Fruit fly (Drosophila melanogaster) whole organism, adult: ENCODE measurements around the gene CG13784.
A peak's percentile ranks its signal among the peaks of the same experiment; 100 is the strongest.

ENCODE experiments used
- CG11617 ChIP-seq: fragments of 200-800 bp; sonication (Bioruptor generic); optimal IDR thresholded peaks from 2 replicates; lab custom pipeline; 2017; ENCODE audit warnings: mild to moderate bottlenecking, missing biosample characterization, missing genetic modification reagents, missing genetic modification characterization
- CG12768 ChIP-seq: fragments of 200-800 bp; sonication (Bioruptor generic); optimal IDR thresholded peaks from 2 replicates; lab custom pipeline; 2017; ENCODE audit warnings: missing biosample characterization, missing genetic modification characterization, mild to moderate bottlenecking, moderate library complexity, missing genetic modification reagents
- CG14711 ChIP-seq: fragments of 200-800 bp; sonication (Bioruptor generic); optimal IDR thresholded peaks from 2 replicates; lab custom pipeline; 2018; ENCODE audit warnings: missing biosample characterization, mild to moderate bottlenecking, missing genetic modification characterization, moderate library complexity
- CG1620 ChIP-seq: fragments of 200-800 bp; sonication (Bioruptor generic); optimal IDR thresholded peaks from 2 replicates; lab custom pipeline; 2016; ENCODE audit warnings: missing biosample characterization, missing genetic modification characterization
- CG5204 ChIP-seq: fragments of 200-800 bp; sonication (Bioruptor generic); optimal IDR thresholded peaks from 2 replicates; lab custom pipeline; 2016; ENCODE audit warnings: missing biosample characterization, missing genetic modification characterization
- CG7045 ChIP-seq: fragments of 200-800 bp; sonication (Bioruptor generic); optimal IDR thresholded peaks from 2 replicates; lab custom pipeline; 2017; ENCODE audit warnings: missing biosample characterization, mild to moderate bottlenecking, missing genetic modification characterization
- CG7101 ChIP-seq: fragments of 200-800 bp; sonication (Bioruptor generic); optimal IDR thresholded peaks from 2 replicates; lab custom pipeline; 2018; ENCODE audit warnings: missing biosample characterization, mild to moderate bottlenecking, missing genetic modification characterization, moderate library complexity
- Crg-1 ChIP-seq: fragments of 200-800 bp; sonication (Bioruptor generic); optimal IDR thresholded peaks from 2 replicates; lab custom pipeline; 2016; ENCODE audit warnings: missing biosample characterization, missing genetic modification characterization
- Hr96 ChIP-seq: fragments of 200-800 bp; sonication (Bioruptor generic); optimal IDR thresholded peaks from 2 replicates; lab custom pipeline; 2016; ENCODE audit warnings: missing biosample characterization, missing genetic modification characterization
- cic ChIP-seq: fragments of 200-800 bp; sonication (Bioruptor generic); optimal IDR thresholded peaks from 2 replicates; lab custom pipeline; 2017; ENCODE audit warnings: missing biosample characterization, mild to moderate bottlenecking, missing genetic modification characterization, moderate library complexity
- kay ChIP-seq: fragments of 200-800 bp; sonication (Bioruptor generic); peaks from one replicate; lab custom pipeline; 2016; ENCODE audit warnings: missing biosample characterization, missing genetic modification characterization, borderline replicate concordance
- tj ChIP-seq: fragments of 200-800 bp; sonication (Bioruptor generic); optimal IDR thresholded peaks from 3 replicates; lab custom pipeline; 2017; ENCODE audit warnings: missing biosample characterization, mild to moderate bottlenecking, missing genetic modification characterization, moderate library complexity

DNA sequence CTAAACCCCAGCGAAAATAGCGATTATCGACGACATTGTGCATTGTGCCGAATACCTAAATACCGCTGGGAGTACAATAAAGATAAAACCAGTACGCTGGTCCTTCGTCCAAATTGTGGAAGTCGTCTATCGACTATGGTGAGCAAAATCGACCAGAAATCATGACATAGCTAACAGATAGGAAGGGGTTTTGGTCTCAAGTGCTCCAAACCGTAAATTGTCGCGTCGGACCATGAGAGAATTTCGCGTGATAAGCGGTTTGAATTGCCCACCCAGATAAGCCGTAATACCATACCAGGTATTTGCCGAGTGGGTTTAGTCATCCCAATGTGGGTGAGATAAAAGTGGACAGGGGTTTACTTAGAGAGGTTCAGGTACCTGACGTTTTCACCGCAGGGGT, 1.9 kb downstream of the CG13784 start:
- TF ChIP-seq CG5204 (no peak), CG14711 (tag; lab: Kevin White, UChicago) (no peak), CG7101 (no peak), cic (peak; percentile 84), CG1620 (GFP tag; lab: Kevin White, UChicago) (no peak), CG7045 (GFP tag; lab: Kevin White, UChicago) (peak; percentile 1), CG12768 (GFP tag; lab: Kevin White, UChicago) (peak; percentile 35), kay (GFP tag; lab: Kevin White, UChicago) (peak; percentile 53), CG11617 (GFP tag; lab: Kevin White, UChicago) (no peak), Hr96 (GFP tag; lab: Kevin White, UChicago) (no peak), tj (peak; percentile 4), Crg-1 (no peak)
